Worm (Caenorhabditis elegans): ENCODE data around the gene chil-6.

DNA sequence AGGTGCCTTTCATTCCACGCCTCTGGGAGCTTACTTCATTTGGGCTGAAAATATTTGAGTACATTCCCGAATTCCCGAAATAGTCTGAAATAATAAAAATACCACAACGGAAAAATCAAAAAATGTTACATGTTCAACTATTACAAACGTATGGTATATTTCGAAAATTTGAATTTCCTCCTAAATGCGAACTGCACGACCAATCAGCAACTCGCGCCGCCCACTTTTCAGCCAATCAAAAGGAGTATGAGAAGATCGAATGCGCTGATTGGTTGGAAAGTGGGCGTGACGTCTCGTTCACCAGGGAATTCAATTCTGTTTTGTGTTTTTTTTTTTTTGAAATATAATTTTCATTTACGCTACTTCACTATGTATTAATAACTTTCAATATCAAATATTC, 11.0 kb upstream of the chil-6 start, which contains the start of gene old-1:
- TF ChIP-seq nhr-23 (tag; optimal IDR thresholded peaks at IDR 0.05) (no peak), fkh-10 (GFP tag; optimal IDR thresholded peaks at IDR 0.05) (no peak), lin-15B (tag; optimal IDR thresholded peaks at IDR 0.05) (no peak), snpc-4 (tag; optimal IDR thresholded peaks at IDR 0.05) (no peak), zag-1 (tag; optimal IDR thresholded peaks at IDR 0.05) (no peak), ceh-82 (tag; optimal IDR thresholded peaks at IDR 0.05) (no peak), unc-62 (GFP tag; optimal IDR thresholded peaks at IDR 0.05) (no peak), aly-2 (tag; optimal IDR thresholded peaks at IDR 0.05) (no peak), unc-39 (tag; optimal IDR thresholded peaks at IDR 0.05) (no peak), ceh-28 (tag; optimal IDR thresholded peaks at IDR 0.05) (no peak), nhr-77 (tag; optimal IDR thresholded peaks at IDR 0.05) (no peak), elt-3 (tag; optimal IDR thresholded peaks at IDR 0.05) (no peak)
